Worm (Caenorhabditis elegans) whole organism, midembryonic: Measurements from ENCODE around the gene dhgd-1.

Experiments
- flt-1 ChIP-seq: fragments of 200-800 bp; sonication (Bioruptor generic); IDR thresholded peaks from 2 replicates; pipeline ENCODE4 v1.3.6; 2022; ENCODE audit warnings: missing genetic modification characterization, missing compliant biosample characterization
- med-1 ChIP-seq: sonication (generic microtip); optimal IDR thresholded peaks from 2 replicates; lab custom pipeline; 2017; ENCODE audit warnings: missing genetic modification characterization, mild to moderate bottlenecking, missing compliant biosample characterization, antibody characterized with exemption, missing genetic modification reagents; ENCODE audit not compliant: insufficient read depth
- ref-1 ChIP-seq: fragments of 200-800 bp; sonication (Bioruptor generic); conservative IDR thresholded peaks from 2 replicates; pipeline ENCODE4 v1.3.6; 2022; ENCODE audit warnings: missing genetic modification reagents, missing genetic modification characterization, missing compliant biosample characterization
- ztf-23 ChIP-seq: fragments of 200-800 bp; sonication (Bioruptor generic); IDR thresholded peaks from 2 replicates; pipeline ENCODE4 v1.3.6; 2022; ENCODE audit warnings: missing genetic modification reagents, missing genetic modification characterization, missing compliant biosample characterization

DNA sequence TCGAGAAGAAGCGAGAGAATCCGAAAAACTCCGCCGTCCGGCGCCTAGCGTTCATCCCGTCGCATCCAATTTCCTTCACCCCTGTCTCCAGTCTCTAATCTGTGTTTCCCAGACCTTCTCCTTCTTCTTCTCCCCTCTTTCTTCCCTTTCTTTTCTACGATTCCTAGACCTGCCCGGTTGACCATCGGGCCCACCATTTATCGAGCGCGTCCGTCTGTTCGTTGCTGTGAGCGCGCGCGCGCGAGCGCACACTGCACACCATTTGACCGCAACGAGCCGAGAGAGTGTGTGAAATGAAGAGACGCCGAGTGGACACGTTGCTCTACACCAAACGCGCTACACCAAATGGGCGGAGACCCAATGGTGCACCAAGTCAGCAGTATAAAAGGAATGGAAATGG lies 14.8 kb downstream of the dhgd-1 start:
- no peak for TF ChIP-seq flt-1 (GFP tag; lab: Robert Waterston, UW)
- TF ChIP-seq med-1 (GFP tag; lab: Kevin White, UChicago) = no peak
- TF ChIP-seq ztf-23 (GFP tag; lab: Robert Waterston, UW) = 0 out of 2 replicates have a peak, but pooled peaks have one; percentile 18
- no peak for TF ChIP-seq ref-1 (GFP tag; lab: Robert Waterston, UW)
